Worm (Caenorhabditis elegans) whole organism, midembryonic: ENCODE measurements around the gene C25H3.11.

Experiments
- T22C8.4 ChIP-seq: fragments of 200-800 bp; sonication (Bioruptor generic); IDR thresholded peaks from 2 replicates; pipeline ENCODE4 v1.3.6; 2022; ENCODE audit warnings: missing genetic modification characterization, missing compliant biosample characterization
- cog-1 ChIP-seq: sonication (generic microtip); optimal IDR thresholded peaks from 2 replicates; lab custom pipeline; 2016; ENCODE audit warnings: missing genetic modification characterization, missing compliant biosample characterization
- flt-1 ChIP-seq: fragments of 200-800 bp; sonication (Bioruptor generic); IDR thresholded peaks from 2 replicates; pipeline ENCODE4 v1.3.6; 2022; ENCODE audit warnings: missing genetic modification characterization, missing compliant biosample characterization
- klf-2 ChIP-seq: fragments of 200-800 bp; sonication (Bioruptor generic); conservative IDR thresholded peaks from 2 replicates; pipeline ENCODE4 v1.3.6; 2022; ENCODE audit warnings: missing genetic modification reagents, missing genetic modification characterization, missing compliant biosample characterization
- med-1 ChIP-seq: sonication (generic microtip); optimal IDR thresholded peaks from 2 replicates; lab custom pipeline; 2017; ENCODE audit warnings: missing genetic modification characterization, mild to moderate bottlenecking, missing compliant biosample characterization, antibody characterized with exemption, missing genetic modification reagents; ENCODE audit not compliant: insufficient read depth
- ref-1 ChIP-seq: fragments of 200-800 bp; sonication (Bioruptor generic); conservative IDR thresholded peaks from 2 replicates; pipeline ENCODE4 v1.3.6; 2022; ENCODE audit warnings: missing genetic modification reagents, missing genetic modification characterization, missing compliant biosample characterization
- tab-1 ChIP-seq: fragments of 200-800 bp; sonication (Bioruptor generic); IDR thresholded peaks from 2 replicates; pipeline ENCODE4 v1.3.6; 2022; ENCODE audit warnings: missing genetic modification characterization, missing compliant biosample characterization
- ztf-23 ChIP-seq: fragments of 200-800 bp; sonication (Bioruptor generic); IDR thresholded peaks from 2 replicates; pipeline ENCODE4 v1.3.6; 2022; ENCODE audit warnings: missing genetic modification reagents, missing genetic modification characterization, missing compliant biosample characterization
- ztf-29 ChIP-seq: fragments of 200-800 bp; sonication (Bioruptor generic); IDR thresholded peaks from 2 replicates; pipeline ENCODE4 v1.3.6; 2022; ENCODE audit warnings: missing genetic modification reagents, missing genetic modification characterization, missing compliant biosample characterization

Gene C25H3.11

DNA sequence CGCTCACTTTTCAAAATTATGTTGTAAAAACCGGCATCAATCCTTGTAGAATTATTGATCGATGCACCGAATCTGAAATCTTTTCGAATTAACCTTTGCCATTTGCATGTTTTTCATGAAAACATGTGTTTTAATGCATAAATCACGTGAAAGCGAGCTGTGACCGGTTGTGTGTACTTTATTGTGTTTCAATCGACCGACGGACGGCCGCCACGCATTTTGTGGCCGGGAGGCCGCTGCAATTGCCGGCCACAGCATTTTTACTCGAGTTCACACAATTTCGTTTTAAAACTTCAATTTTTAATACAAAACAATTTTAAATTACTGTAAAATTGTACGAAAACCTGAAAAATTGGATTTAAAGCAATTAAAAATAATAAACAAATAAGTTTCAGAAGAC is at the start of gene C25H3.11:
TSS of gene C25H3.11 (minus strand) at position 82 of the 400 bp plus-strand sequence.
- TF ChIP-seq klf-2 (GFP tag; lab: Robert Waterston, UW) (peak; percentile 46; the same call in 1 of the 2 replicates), med-1 (GFP tag; lab: Kevin White, UChicago) (no peak), cog-1 (no peak)

DNA sequence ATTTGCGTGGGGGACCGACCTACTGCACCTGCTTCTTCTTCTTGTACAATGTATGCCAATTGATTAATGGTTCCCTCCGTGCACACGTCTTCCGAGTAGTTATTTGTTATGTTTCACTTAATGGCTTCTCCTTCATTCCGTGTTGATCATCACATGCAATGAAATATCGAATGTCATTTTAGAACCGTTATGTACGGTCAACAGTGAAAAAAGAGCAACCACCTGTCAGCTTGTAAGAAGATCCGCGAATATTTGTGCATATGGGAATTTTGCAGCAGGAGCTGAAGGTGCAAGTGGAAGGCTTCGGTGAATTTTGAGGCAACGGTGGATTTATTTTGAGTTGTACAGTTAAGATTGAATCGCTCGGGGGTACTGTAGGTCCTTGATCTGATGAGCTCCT is 47.8 kb upstream of the C25H3.11 start:
- TF ChIP-seq cog-1 (no peak), med-1 (GFP tag; lab: Kevin White, UChicago) (no peak), ztf-29 (GFP tag; lab: Robert Waterston, UW) (no peak), tab-1 (GFP tag; lab: Robert Waterston, UW) (no peak), ztf-23 (GFP tag; lab: Robert Waterston, UW) (no peak)

DNA sequence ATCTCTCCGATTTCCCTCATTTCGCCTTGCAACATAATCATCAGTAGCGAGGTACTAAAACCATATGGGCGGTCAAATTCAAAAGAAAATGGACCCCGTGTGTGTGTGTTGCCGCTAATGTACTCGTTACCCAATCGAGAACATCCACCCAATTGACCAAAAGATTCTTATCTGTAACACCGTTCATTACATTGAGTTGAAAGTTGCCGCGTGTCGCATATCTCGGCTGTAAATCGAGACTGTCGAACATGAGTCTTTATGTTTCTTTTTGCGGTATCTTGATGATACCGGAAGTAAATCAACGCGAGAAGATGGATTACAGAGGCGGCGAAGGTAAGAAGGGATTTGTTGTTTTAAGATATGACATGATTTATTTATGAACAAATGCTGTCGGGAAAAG is 46.9 kb upstream of the C25H3.11 start:
- TF ChIP-seq klf-2 (GFP tag; lab: Robert Waterston, UW) (no peak), T22C8.4 (GFP tag; lab: Robert Waterston, UW) (no peak), tab-1 (GFP tag; lab: Robert Waterston, UW) (no peak), med-1 (GFP tag; lab: Kevin White, UChicago) (no peak), ztf-29 (GFP tag; lab: Robert Waterston, UW) (no peak), ref-1 (no peak), flt-1 (GFP tag; lab: Robert Waterston, UW) (no peak), cog-1 (no peak), ztf-23 (GFP tag; lab: Robert Waterston, UW) (no peak)

DNA sequence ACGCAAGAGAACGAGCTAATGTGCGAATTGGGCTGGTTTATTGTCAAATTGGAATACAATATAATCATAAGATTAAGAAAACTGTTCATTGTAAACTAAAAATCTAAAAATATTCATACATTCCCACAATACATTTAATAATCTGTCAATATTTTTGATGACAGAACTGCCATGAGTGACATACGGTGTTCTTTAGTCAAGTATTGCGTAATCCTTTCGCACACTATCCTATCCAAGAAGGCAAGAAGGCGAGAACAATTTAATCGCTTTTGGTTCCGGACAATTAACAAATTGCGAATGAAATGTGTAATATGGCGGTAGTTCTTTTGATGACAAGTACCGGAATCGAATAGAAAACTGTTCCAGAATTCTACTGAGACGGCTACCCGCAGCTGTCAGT is 46.0 kb upstream of the C25H3.11 start:
- TF ChIP-seq ztf-29 (GFP tag; lab: Robert Waterston, UW) (no peak), T22C8.4 (GFP tag; lab: Robert Waterston, UW) (no peak), tab-1 (GFP tag; lab: Robert Waterston, UW) (no peak), flt-1 (GFP tag; lab: Robert Waterston, UW) (no peak)

DNA sequence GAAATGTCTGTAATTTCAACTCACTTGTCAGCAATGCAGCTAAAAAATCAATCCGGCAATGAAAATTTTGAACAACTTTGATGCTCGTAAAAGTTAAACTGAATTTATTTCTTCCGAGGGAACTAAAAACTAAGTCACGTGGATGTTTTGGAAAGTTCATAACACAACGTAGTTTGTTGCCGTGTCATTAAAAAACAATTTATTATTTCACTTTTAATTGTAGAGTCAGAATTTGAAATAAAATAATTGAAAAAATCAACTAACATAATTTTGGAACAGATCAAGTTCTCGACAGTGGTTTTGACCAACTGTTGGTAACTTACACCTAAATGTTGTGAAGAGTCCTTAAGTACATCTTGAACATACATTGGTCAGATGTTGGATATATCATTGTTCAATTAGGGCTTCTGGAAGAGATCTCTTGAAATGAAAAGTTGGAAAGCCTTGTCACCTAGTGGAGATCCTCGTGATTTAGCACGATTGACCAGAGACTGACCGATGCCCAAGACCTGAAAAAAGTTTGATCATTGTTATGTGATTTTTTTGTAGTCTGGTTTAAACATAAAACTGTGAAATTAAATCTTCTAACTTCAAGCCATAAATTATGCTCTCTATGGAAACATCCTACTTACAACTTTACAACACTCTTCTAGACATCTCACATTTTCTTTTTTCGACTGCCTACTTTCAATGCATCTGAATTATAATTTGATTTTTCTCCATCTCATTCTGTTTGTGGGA is 41.7 kb upstream of the C25H3.11 start, which contains the start of the genes C18A3.7 and C18A3.11:
TSS of gene C18A3.7 (minus strand) at position 101 of the 741 bp plus-strand sequence.
TSS of gene C18A3.11 (plus strand) at position 691 of the 741 bp plus-strand sequence.
- no peak for TF ChIP-seq ztf-23 (GFP tag; lab: Robert Waterston, UW)
- no peak for TF ChIP-seq T22C8.4 (GFP tag; lab: Robert Waterston, UW)
- no peak for TF ChIP-seq ztf-29 (GFP tag; lab: Robert Waterston, UW)
- TF ChIP-seq tab-1 (GFP tag; lab: Robert Waterston, UW) = no peak
- TF ChIP-seq cog-1 = no peak
- TF ChIP-seq ref-1 = no peak
- TF ChIP-seq klf-2 (GFP tag; lab: Robert Waterston, UW) = no peak

DNA sequence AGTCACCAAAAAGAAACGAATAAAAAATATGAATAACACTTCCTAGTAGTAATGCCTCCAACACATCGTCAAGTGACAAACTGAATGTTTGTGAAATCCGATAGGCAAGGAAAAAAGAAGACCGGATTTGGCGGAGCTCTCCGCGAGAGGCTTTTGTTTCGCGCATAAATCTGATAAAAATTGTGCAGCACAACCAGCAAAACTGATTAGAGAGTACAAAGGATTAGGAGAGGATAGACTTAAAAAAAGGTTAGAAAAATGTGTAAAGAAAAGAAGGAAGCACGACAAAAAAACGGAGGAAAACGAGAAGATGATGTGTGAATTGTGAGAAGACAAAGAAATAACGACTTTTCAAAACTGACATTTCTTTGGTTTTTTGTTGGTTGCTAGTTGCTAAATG is 38.9 kb upstream of the C25H3.11 start, which contains the start of gene rab-3:
TSS of gene rab-3 (minus strand) at position 147 of the 400 bp plus-strand sequence.
- TF ChIP-seq tab-1 (GFP tag; lab: Robert Waterston, UW) (no peak), ref-1 (no peak), ztf-23 (GFP tag; lab: Robert Waterston, UW) (no peak), cog-1 (no peak), klf-2 (GFP tag; lab: Robert Waterston, UW) (no peak), flt-1 (GFP tag; lab: Robert Waterston, UW) (no peak)

DNA sequence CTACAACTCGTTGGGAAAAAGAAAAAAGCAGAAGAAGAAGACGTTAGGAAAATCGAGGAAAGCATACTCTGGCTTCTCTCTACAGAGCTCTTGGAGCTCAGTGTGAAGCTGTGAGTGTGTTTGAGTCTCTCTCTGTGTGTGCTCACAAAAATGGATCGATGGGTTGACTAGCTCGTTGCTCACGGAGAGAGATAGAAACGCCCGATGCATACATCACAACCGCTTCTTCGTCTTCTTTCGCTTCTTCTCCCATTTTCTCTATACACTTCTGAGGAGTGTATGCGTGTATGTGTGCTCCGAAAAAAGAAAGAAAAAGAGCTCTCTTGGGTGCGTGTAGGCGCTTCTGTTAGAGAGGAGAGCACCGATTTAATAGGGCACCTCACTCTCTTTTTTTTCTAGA is 36.3 kb upstream of the C25H3.11 start:
- no peak for TF ChIP-seq med-1 (GFP tag; lab: Kevin White, UChicago)
- no peak for TF ChIP-seq klf-2 (GFP tag; lab: Robert Waterston, UW)
- TF ChIP-seq ztf-23 (GFP tag; lab: Robert Waterston, UW) = no peak
- TF ChIP-seq flt-1 (GFP tag; lab: Robert Waterston, UW) = no peak
- no peak for TF ChIP-seq ztf-29 (GFP tag; lab: Robert Waterston, UW)
- TF ChIP-seq T22C8.4 (GFP tag; lab: Robert Waterston, UW) = no peak

DNA sequence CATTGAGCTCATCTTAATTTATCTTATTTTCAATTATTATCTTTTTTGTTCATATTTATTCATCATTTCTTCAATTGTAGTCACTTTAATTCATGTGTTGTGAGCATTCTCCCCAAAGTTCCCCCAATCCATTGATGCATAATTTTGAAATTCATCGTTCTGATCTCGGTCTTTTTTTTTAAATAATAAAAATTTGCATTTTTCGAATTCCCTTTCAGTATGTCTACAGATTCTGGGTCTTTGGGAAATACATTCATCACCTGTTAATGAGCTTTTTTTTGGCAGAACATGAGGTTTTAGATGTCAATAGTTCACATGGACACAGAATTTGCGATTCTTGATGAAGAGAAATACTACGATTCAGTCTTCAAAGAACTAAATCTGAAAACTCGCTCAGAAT is 31.0 kb upstream of the C25H3.11 start, which contains the start of gene damt-1:
TSS of gene damt-1 (plus strand) at position 301 of the 400 bp plus-strand sequence.
- TF ChIP-seq tab-1 (GFP tag; lab: Robert Waterston, UW) (no peak), ztf-29 (GFP tag; lab: Robert Waterston, UW) (no peak), flt-1 (GFP tag; lab: Robert Waterston, UW) (no peak), T22C8.4 (GFP tag; lab: Robert Waterston, UW) (no peak), ztf-23 (GFP tag; lab: Robert Waterston, UW) (no peak), cog-1 (no peak), ref-1 (no peak), med-1 (GFP tag; lab: Kevin White, UChicago) (no peak), klf-2 (GFP tag; lab: Robert Waterston, UW) (no peak)

DNA sequence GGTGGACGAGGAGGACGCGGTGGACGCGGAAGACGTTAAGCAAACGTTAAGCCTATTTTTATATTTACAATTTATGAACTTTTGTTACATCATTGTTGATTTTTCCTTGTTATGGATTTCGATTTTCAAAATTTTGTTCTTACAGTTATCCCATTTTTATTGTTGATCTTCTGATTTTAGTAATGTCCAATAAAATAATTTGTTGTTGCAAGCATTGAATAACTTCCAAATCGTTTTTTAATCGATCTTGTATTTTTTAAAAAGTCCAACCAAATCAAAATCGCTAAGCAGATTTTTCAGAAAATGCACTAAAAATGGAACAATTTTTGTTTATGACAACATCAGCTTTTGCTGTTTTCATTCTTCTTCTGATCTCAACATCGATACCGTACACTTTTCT is 29.0 kb upstream of the C25H3.11 start, which contains the start of gene zipt-3:
TSS of gene zipt-3 (plus strand) at position 301 of the 400 bp plus-strand sequence.
- TF ChIP-seq ztf-29 (GFP tag; lab: Robert Waterston, UW) (no peak), med-1 (GFP tag; lab: Kevin White, UChicago) (no peak), ref-1 (no peak), flt-1 (GFP tag; lab: Robert Waterston, UW) (no peak), cog-1 (no peak), ztf-23 (GFP tag; lab: Robert Waterston, UW) (no peak), tab-1 (GFP tag; lab: Robert Waterston, UW) (no peak), T22C8.4 (GFP tag; lab: Robert Waterston, UW) (no peak), klf-2 (GFP tag; lab: Robert Waterston, UW) (no peak)
